Fruit fly (Drosophila melanogaster): ENCODE data around the gene CG34181.

CG34181 gene

dm6 chr2L:9367340-9367739 lies at the start of gene CG34181:
TSS of gene CG34181 (plus strand) at chr2L:9367640.
- TF ChIP-seq CG15336 (GFP tag; IDR thresholded peaks at IDR 0.05) (no peak), fd85E (GFP tag; optimal IDR thresholded peaks at IDR 0.05) (no peak), CG16779 (tag; optimal IDR thresholded peaks at IDR 0.05) (no peak), acj6 (GFP tag; optimal IDR thresholded peaks at IDR 0.05) (no peak), CG31627 (GFP tag; optimal IDR thresholded peaks at IDR 0.05) (no peak), CG9139 (GFP tag; optimal IDR thresholded peaks at IDR 0.05) (no peak), ss (GFP tag; optimal IDR thresholded peaks at IDR 0.05) (no peak), CG4318 (GFP tag; optimal IDR thresholded peaks at IDR 0.05) (no peak)

- TF ChIP-seq CG6792 (GFP tag; optimal IDR thresholded peaks at IDR 0.05) (no peak), CG10669 (GFP tag; optimal IDR thresholded peaks at IDR 0.05) (no peak), CG3919 (GFP tag; optimal IDR thresholded peaks at IDR 0.05) (no peak), CG8319 (GFP tag; optimal IDR thresholded peaks at IDR 0.05) (no peak), fd59A (GFP tag; optimal IDR thresholded peaks at IDR 0.05) (no peak), CG6854 (GFP tag; optimal IDR thresholded peaks at IDR 0.05) (no peak), vri (GFP tag; optimal IDR thresholded peaks at IDR 0.05) (no peak), acj6 (GFP tag; optimal IDR thresholded peaks at IDR 0.05) (no peak), esn (GFP tag; optimal IDR thresholded peaks at IDR 0.05) (no peak), topi (GFP tag; optimal IDR thresholded peaks at IDR 0.05) (no peak), CG10631 (GFP tag; optimal IDR thresholded peaks at IDR 0.05) (no peak), CG4318 (GFP tag; optimal IDR thresholded peaks at IDR 0.05) (no peak), Smox (GFP tag; optimal IDR thresholded peaks at IDR 0.05) (no peak), CG11762 (GFP tag; optimal IDR thresholded peaks at IDR 0.05; ENCODE audit: insufficient read depth) (no peak), CG7368 (GFP tag; optimal IDR thresholded peaks at IDR 0.05) (no peak), Hr4 (GFP tag; optimal IDR thresholded peaks at IDR 0.05) (no peak), CG1621 (tag; optimal IDR thresholded peaks at IDR 0.05) (no peak), CG8632 (GFP tag; optimal IDR thresholded peaks at IDR 0.05) (no peak), eg (GFP tag; IDR thresholded peaks at IDR 0.05) (no peak)
Observed at dm6 chr2L:9321022-9321421, 46.4 kb upstream of the CG34181 start.

- TF ChIP-seq cyc (GFP tag; optimal IDR thresholded peaks at IDR 0.05) (no peak), CG9139 (GFP tag; optimal IDR thresholded peaks at IDR 0.05) (no peak), Ets96B (tag; optimal IDR thresholded peaks at IDR 0.05) (no peak), Ets21C (GFP tag; optimal IDR thresholded peaks at IDR 0.05) (no peak), CG1621 (tag; optimal IDR thresholded peaks at IDR 0.05) (no peak), Eip93F (GFP tag; optimal IDR thresholded peaks at IDR 0.05) (no peak), CG8632 (GFP tag; optimal IDR thresholded peaks at IDR 0.05) (no peak), Blimp-1 (GFP tag; optimal IDR thresholded peaks at IDR 0.05) (no peak), CG11294 (GFP tag; IDR thresholded peaks at IDR 0.05) (no peak), OdsH (GFP tag; optimal IDR thresholded peaks at IDR 0.05) (no peak), CG11902 (GFP tag; optimal IDR thresholded peaks at IDR 0.05) (no peak)
Observed at dm6 chr2L:9327444-9327843, 40.0 kb upstream of the CG34181 start, which contains the start of gene CG17005. TSS of gene CG17005 (plus strand) at chr2L:9327744.

dm6 chr2L:9330628-9331027 lies 36.8 kb upstream of the CG34181 start, which contains the start of gene Cks30A:
TSS of gene Cks30A (plus strand) at chr2L:9330763.
- TF ChIP-seq CG1621 (tag; optimal IDR thresholded peaks at IDR 0.05) (peak; percentile 100), fd59A (GFP tag; optimal IDR thresholded peaks at IDR 0.05) (no peak)

- TF ChIP-seq CG31627 (GFP tag; optimal IDR thresholded peaks at IDR 0.05) (no peak), svp (GFP tag) (peak; percentile 22), CG16779 (tag; optimal IDR thresholded peaks at IDR 0.05) (peak; percentile 41), CG6276 (GFP tag; optimal IDR thresholded peaks at IDR 0.05) (no peak)
Observed at dm6 chr2L:9333300-9333876, 34.1 kb upstream of the CG34181 start, which contains the start of gene Eaat1. TSS of gene Eaat1 (plus strand) at chr2L:9333567.
